Fruit fly (Drosophila melanogaster): ENCODE data around the gene Cpr73D.
A peak's percentile ranks its signal among the peaks of the same experiment; 100 is the strongest.

DNA sequence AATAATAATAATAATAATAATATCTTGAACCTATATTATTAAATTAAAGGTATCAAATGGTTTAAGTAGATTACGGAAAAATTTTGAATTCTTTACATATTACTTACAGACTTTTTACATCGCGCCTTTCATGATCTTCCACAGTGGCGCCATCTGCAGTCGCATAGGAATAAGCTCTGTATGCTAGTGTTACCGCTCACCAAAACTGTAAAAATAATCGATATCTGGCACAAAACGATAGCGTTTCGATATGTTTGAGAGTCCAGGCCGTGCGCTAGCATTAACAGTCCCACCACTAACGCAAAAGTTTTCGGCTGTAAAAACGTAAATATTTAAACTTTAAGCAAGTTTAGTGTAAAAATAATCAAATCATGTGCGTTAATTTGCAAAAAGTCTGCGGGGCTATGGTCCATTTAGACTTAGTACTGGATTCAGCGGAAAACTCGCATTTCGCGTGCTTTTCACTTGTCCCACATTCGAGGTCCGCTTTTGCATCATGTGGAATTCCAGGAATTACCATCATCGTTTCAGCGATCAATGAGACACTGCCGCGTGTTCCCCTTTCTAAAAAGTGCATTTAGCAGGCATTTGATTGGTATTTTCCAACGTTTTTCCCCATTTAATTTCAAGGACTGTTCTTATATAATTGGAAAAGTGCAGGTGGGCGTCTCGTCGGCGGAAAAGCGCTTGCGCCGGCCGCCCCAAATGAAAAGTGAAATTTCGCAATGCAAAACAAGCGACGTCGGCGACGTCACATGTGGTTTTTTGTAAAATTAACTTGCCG is 2.1 kb downstream of the Cpr73D start:
- TF ChIP-seq pdm3 (GFP tag; optimal IDR thresholded peaks at IDR 0.05) = no peak
- TF ChIP-seq Sox14 (GFP tag; optimal IDR thresholded peaks at IDR 0.05) = peak; percentile 16
- TF ChIP-seq CG16779 (tag; optimal IDR thresholded peaks at IDR 0.05) = no peak
- TF ChIP-seq CG6808 (GFP tag; optimal IDR thresholded peaks at IDR 0.05) = no peak
- no peak for TF ChIP-seq Ets21C (GFP tag; optimal IDR thresholded peaks at IDR 0.05)
- TF ChIP-seq CG3919 (GFP tag; optimal IDR thresholded peaks at IDR 0.05) = peak; percentile 12
- no peak for TF ChIP-seq topi (GFP tag; optimal IDR thresholded peaks at IDR 0.05)
- TF ChIP-seq CG8632 (GFP tag; optimal IDR thresholded peaks at IDR 0.05) = no peak
- TF ChIP-seq CG1621 (tag; optimal IDR thresholded peaks at IDR 0.05) = no peak
- no peak for TF ChIP-seq CG6854 (GFP tag; optimal IDR thresholded peaks at IDR 0.05)
- peak; percentile 72 for TF ChIP-seq Eip78C (GFP tag)
- no peak for TF ChIP-seq dac (GFP tag; optimal IDR thresholded peaks at IDR 0.05)

All from whole organism, prepupa.